Worm (Caenorhabditis elegans) whole organism, mixed stage, embryonic: Measurements from ENCODE around the gene T23B12.5.

Experiments
- M03D4.4 ChIP-seq: sonication (generic microtip); optimal IDR thresholded peaks from 2 replicates; lab custom pipeline; 2017; ENCODE audit warnings: mild to moderate bottlenecking, missing genetic modification characterization, missing compliant biosample characterization
- bed-3 ChIP-seq: fragments of 200-800 bp; sonication (Bioruptor generic); optimal IDR thresholded peaks from 3 replicates; lab custom pipeline; 2018; ENCODE audit warnings: mild to moderate bottlenecking, missing genetic modification characterization, moderate library complexity, missing compliant biosample characterization
- blmp-1 ChIP-seq: fragments of 150-350 bp; optimal IDR thresholded peaks from 2 replicates; lab custom pipeline; 2014; ENCODE audit warnings: missing biosample characterization, missing genetic modification characterization
- ceh-39 ChIP-seq: fragments of 150-350 bp; optimal IDR thresholded peaks from 2 replicates; lab custom pipeline; 2014; ENCODE audit warnings: missing biosample characterization, missing genetic modification characterization
- ceh-43 ChIP-seq: fragments of 200-800 bp; sonication (Bioruptor generic); optimal IDR thresholded peaks from 2 replicates; lab custom pipeline; 2018; ENCODE audit warnings: mild to moderate bottlenecking, missing genetic modification characterization, moderate library complexity, missing compliant biosample characterization
- ceh-83 ChIP-seq: fragments of 200-800 bp; sonication (Bioruptor generic); optimal IDR thresholded peaks from 2 replicates; lab custom pipeline; 2018; ENCODE audit warnings: mild to moderate bottlenecking, missing genetic modification characterization, missing compliant biosample characterization
- ces-1 ChIP-seq: fragments of 150-350 bp; optimal IDR thresholded peaks from 2 replicates; lab custom pipeline; 2014; ENCODE audit warnings: missing biosample characterization, missing genetic modification reagents, missing genetic modification characterization
- cnd-1 ChIP-seq: fragments of 200-800 bp; sonication (Bioruptor generic); optimal IDR thresholded peaks from 2 replicates; lab custom pipeline; 2018; ENCODE audit warnings: mild to moderate bottlenecking, missing genetic modification characterization, missing compliant biosample characterization
- drap-1 ChIP-seq: fragments of 200-800 bp; sonication (Bioruptor generic); optimal IDR thresholded peaks from 3 replicates; lab custom pipeline; 2018; ENCODE audit warnings: mild to moderate bottlenecking, missing genetic modification characterization, missing compliant biosample characterization
- elt-1 ChIP-seq: sonication (generic microtip); optimal IDR thresholded peaks from 2 replicates; lab custom pipeline; 2017; ENCODE audit warnings: missing genetic modification characterization, mild to moderate bottlenecking, missing compliant biosample characterization, antibody characterized with exemption, moderate library complexity, borderline replicate concordance; ENCODE audit not compliant: insufficient read depth
- elt-3 ChIP-seq: fragments of 150-350 bp; optimal IDR thresholded peaks from 2 replicates; lab custom pipeline; 2014; ENCODE audit warnings: missing biosample characterization, missing genetic modification characterization
- ham-2 ChIP-seq: fragments of 200-800 bp; sonication (Bioruptor generic); optimal IDR thresholded peaks from 2 replicates; lab custom pipeline; 2018; ENCODE audit warnings: mild to moderate bottlenecking, missing genetic modification characterization, missing compliant biosample characterization
- hlh-1 ChIP-seq: fragments of 150-350 bp; optimal IDR thresholded peaks from 2 replicates; lab custom pipeline; 2014; ENCODE audit warnings: missing biosample characterization, missing genetic modification reagents, missing genetic modification characterization
- lin-13 ChIP-seq: fragments of 150-350 bp; optimal IDR thresholded peaks from 2 replicates; lab custom pipeline; 2014; ENCODE audit warnings: missing biosample characterization, missing genetic modification characterization
- lsy-2 ChIP-seq: fragments of 150-350 bp; optimal IDR thresholded peaks from 2 replicates; lab custom pipeline; 2014; ENCODE audit warnings: missing biosample characterization, missing genetic modification characterization
- mab-5 ChIP-seq: fragments of 150-350 bp; optimal IDR thresholded peaks from 2 replicates; lab custom pipeline; 2014; ENCODE audit warnings: missing biosample characterization, missing genetic modification characterization
- mep-1 ChIP-seq: fragments of 150-350 bp; optimal IDR thresholded peaks from 2 replicates; lab custom pipeline; 2017; ENCODE audit warnings: missing biosample characterization, missing genetic modification reagents, missing genetic modification characterization, inconsistent platforms
- mls-2 ChIP-seq: sonication (generic microtip); optimal IDR thresholded peaks from 2 replicates; lab custom pipeline; 2016; ENCODE audit warnings: mild to moderate bottlenecking, missing genetic modification characterization, moderate library complexity, missing compliant biosample characterization
- nhr-12 ChIP-seq: fragments of 150-350 bp; optimal IDR thresholded peaks from 2 replicates; lab custom pipeline; 2014; ENCODE audit warnings: missing biosample characterization, missing genetic modification characterization
- nhr-2 ChIP-seq: fragments of 150-350 bp; optimal IDR thresholded peaks from 2 replicates; lab custom pipeline; 2014; ENCODE audit warnings: missing biosample characterization, missing genetic modification characterization
- nhr-28 ChIP-seq: fragments of 150-350 bp; optimal IDR thresholded peaks from 2 replicates; lab custom pipeline; 2014; ENCODE audit warnings: missing biosample characterization, missing genetic modification characterization
- nhr-76 ChIP-seq: sonication (generic microtip); optimal IDR thresholded peaks from 2 replicates; lab custom pipeline; 2017; ENCODE audit warnings: missing biosample characterization, missing genetic modification characterization
- pha-4 ChIP-seq: fragments of 150-350 bp; optimal IDR thresholded peaks from 2 replicates; lab custom pipeline; 2018; ENCODE audit warnings: missing biosample characterization, missing genetic modification reagents, missing genetic modification characterization
- sem-2 ChIP-seq: fragments of 200-800 bp; sonication (Bioruptor generic); optimal IDR thresholded peaks from 2 replicates; lab custom pipeline; 2018; ENCODE audit warnings: mild to moderate bottlenecking, missing genetic modification characterization, missing compliant biosample characterization
- snpc-4 ChIP-seq: fragments of 150-350 bp; optimal IDR thresholded peaks from 2 replicates; lab custom pipeline; 2014; ENCODE audit warnings: missing biosample characterization, missing genetic modification characterization
- tbx-8 ChIP-seq: fragments of 200-800 bp; sonication (Bioruptor generic); optimal IDR thresholded peaks from 2 replicates; lab custom pipeline; 2018; ENCODE audit warnings: mild to moderate bottlenecking, missing genetic modification characterization, moderate library complexity, missing compliant biosample characterization
- unc-120 ChIP-seq: sonication (generic microtip); optimal IDR thresholded peaks from 2 replicates; lab custom pipeline; 2017; ENCODE audit warnings: missing genetic modification characterization, missing compliant biosample characterization; ENCODE audit not compliant: poor library complexity, severe bottlenecking
- unc-39 ChIP-seq: fragments of 150-350 bp; optimal IDR thresholded peaks from 2 replicates; lab custom pipeline; 2014; ENCODE audit warnings: missing biosample characterization, missing genetic modification characterization
- unc-62 ChIP-seq: fragments of 150-350 bp; optimal IDR thresholded peaks from 2 replicates; lab custom pipeline; 2014; ENCODE audit warnings: missing biosample characterization, missing genetic modification reagents, missing genetic modification characterization
- zip-8 ChIP-seq: fragments of 150-350 bp; optimal IDR thresholded peaks from 2 replicates; lab custom pipeline; 2014; ENCODE audit warnings: missing biosample characterization, missing genetic modification characterization
- ztf-11 ChIP-seq: fragments of 150-350 bp; optimal IDR thresholded peaks from 2 replicates; lab custom pipeline; 2014; ENCODE audit warnings: missing biosample characterization, missing genetic modification characterization

Gene T23B12.5

DNA sequence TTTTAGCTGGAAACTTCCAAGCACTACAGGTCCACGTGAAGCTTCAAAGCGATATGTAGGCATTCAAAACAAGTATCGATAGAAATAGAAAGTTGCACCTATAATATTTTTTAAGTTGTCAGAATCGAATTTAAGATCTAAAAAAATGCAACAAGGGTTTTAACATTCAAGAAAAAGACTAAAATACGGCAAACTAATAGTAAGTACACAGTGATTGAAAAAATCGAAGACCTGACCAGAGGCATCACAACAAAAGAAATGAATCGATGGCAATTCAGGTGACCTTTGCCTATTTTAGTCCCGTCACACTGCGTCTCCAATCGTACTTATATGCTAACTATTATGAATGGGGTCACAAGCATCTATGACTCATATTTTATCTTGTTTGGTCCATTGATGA, at the start of gene T23B12.5:
T23B12.5 (minus strand) TSS at position 101 of the 400 bp plus-strand sequence.
- no peak for TF ChIP-seq mls-2 (tag; lab: Kevin White, UChicago)
- no peak for TF ChIP-seq pha-4 (tag; lab: Kevin White, UChicago)
- no peak for TF ChIP-seq unc-120 (tag; lab: Kevin White, UChicago)
- TF ChIP-seq tbx-8 (GFP tag; lab: Kevin White, UChicago), result no peak
- TF ChIP-seq ztf-11 (tag; lab: Kevin White, UChicago), result no peak
- no peak for TF ChIP-seq bed-3 (GFP tag; lab: Kevin White, UChicago)
- TF ChIP-seq nhr-2, result no peak
- TF ChIP-seq ceh-83 (GFP tag; lab: Kevin White, UChicago), result no peak
- TF ChIP-seq ham-2 (GFP tag; lab: Kevin White, UChicago), result no peak
- TF ChIP-seq, all 35 proteins: peak for 0

DNA sequence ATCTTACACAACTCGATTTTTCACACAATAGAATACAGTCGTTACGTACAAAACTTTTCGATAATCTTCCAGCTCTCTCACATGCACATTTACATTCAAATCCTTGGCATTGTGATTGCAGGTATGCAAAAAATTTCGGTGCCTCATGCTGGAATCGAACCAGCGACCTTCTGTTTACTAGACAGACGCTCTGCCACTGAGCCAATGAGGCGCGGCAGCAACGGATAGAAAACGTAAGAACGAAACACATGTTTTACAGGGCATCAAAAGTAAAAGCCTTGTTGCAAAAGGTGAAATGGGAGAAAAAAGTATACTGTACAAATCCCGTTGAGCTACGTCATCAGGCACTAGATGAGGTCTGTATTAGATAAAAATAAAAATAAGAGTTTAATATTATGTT, 48.1 kb upstream of the T23B12.5 start:
- TF ChIP-seq lin-13 (no peak), pha-4 (tag; lab: Kevin White, UChicago) (no peak)

DNA sequence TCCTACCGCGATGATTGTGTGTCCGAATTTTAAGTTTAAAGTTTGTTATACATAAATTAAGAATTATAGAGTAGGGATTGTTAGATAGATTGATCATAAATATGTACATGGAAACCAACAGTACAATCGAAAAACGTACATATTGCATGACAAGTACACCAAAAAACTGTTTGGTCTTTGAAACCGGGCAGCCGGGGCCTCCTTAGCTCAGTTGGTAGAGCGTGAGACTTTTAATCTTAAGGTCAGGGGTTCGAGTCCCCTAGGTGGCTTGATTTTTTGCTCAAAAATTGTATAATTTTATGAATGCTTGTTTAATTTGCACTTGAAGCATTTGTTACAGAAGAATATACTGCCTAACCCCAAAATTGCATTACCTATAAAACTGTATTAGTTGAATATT, 47.3 kb upstream of the T23B12.5 start:
- TF ChIP-seq ceh-39 (tag; lab: Kevin White, UChicago) (no peak), nhr-28 (tag; lab: Kevin White, UChicago) (no peak), unc-39 (no peak), cnd-1 (tag; lab: Kevin White, UChicago) (no peak), M03D4.4 (no peak), blmp-1 (tag; lab: Kevin White, UChicago) (no peak), bed-3 (GFP tag; lab: Kevin White, UChicago) (no peak), unc-120 (tag; lab: Kevin White, UChicago) (no peak), nhr-12 (no peak), mab-5 (no peak), hlh-1 (tag; lab: Kevin White, UChicago) (no peak), nhr-2 (no peak), mep-1 (tag; lab: Kevin White, UChicago) (no peak)

DNA sequence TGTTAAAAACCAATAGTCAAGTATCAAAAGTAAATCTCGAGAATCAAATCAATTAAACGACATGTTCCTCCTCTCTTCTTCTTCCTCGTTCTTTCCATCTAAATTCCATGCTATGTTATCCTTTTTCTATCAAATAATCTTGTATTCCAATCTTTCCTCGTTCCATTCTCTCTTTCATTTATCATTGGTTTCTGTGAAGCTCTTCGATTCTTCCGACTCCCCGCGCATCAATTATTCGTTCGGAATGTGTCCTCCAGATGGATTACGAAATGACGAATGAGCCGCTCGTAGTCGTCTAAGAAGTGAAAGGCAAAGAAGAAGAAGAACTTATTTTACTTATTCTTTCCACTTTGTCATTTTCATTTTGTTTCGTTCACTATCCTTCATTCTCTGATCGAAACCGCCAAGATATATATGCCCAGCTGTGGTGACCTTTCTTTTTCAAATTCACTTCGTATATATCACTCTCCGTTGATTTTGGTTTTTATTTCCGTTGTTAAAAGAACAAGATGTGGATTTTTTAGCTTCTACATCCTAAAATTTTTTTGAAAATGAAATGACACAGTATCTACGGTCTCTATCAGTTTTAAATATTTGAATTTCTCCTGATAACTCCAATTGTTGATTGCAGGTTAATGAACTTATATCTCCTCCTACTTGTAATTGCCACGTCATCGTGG, 46.6 kb upstream of the T23B12.5 start, which contains the start of gene pxn-1:
pxn-1 (plus strand) TSS at position 630 of the 680 bp plus-strand sequence.
- TF ChIP-seq elt-3 (tag; lab: Kevin White, UChicago) (no peak), unc-62 (GFP tag; lab: Kevin White, UChicago) (no peak), elt-1 (no peak), lin-13 (no peak), mep-1 (tag; lab: Kevin White, UChicago) (no peak), nhr-28 (tag; lab: Kevin White, UChicago) (no peak), bed-3 (GFP tag; lab: Kevin White, UChicago) (no peak), lsy-2 (tag; lab: Kevin White, UChicago) (no peak), nhr-76 (tag; lab: Kevin White, UChicago) (no peak), ces-1 (GFP tag; lab: Kevin White, UChicago) (no peak), M03D4.4 (no peak), mls-2 (tag; lab: Kevin White, UChicago) (no peak), zip-8 (tag; lab: Kevin White, UChicago) (no peak), ceh-43 (GFP tag; lab: Kevin White, UChicago) (no peak), drap-1 (no peak), tbx-8 (GFP tag; lab: Kevin White, UChicago) (no peak), ceh-39 (tag; lab: Kevin White, UChicago) (no peak), sem-2 (GFP tag; lab: Kevin White, UChicago) (no peak), snpc-4 (tag; lab: Kevin White, UChicago) (no peak)

DNA sequence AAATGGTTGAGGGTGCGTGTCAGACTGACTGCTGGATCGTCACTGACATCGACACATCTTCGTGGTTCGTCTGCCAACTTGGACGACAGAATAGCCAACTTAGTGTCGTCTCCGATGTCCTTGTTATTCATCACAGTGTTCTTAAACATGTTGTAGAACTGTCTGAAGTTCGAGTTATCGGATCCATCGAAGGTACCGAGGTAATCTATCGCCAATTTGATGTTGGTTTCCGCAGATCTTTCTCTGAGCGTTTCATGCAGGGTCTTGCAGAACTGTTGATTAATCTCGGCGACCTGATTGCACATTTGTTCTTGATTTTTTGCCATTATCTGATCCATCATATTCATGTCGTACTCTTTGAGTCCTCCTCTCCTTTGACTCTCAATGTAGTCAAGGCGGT, 33.4 kb upstream of the T23B12.5 start:
- TF ChIP-seq nhr-2 (no peak), elt-3 (tag; lab: Kevin White, UChicago) (no peak), tbx-8 (GFP tag; lab: Kevin White, UChicago) (no peak)
